Fruit fly (Drosophila melanogaster) whole organism, embryonic: ENCODE data around the gene dre4.

Experiments
- CG13894 ChIP-seq: fragments of 200-800 bp; sonication (Bioruptor generic); optimal IDR thresholded peaks from 3 replicates; lab custom pipeline; 2018; ENCODE audit warnings: missing biosample characterization, mild to moderate bottlenecking, missing genetic modification characterization, moderate library complexity
- CG14441 ChIP-seq: fragments of 200-800 bp; sonication (Bioruptor generic); IDR thresholded peaks from 2 replicates; pipeline ENCODE4 v1.3.6; 2022; ENCODE audit warnings: missing biosample characterization, missing genetic modification characterization
- CG14710 ChIP-seq: fragments of 200-800 bp; sonication (Bioruptor generic); optimal IDR thresholded peaks from 3 replicates; lab custom pipeline; 2019; ENCODE audit warnings: missing biosample characterization, mild to moderate bottlenecking, missing genetic modification characterization, moderate library complexity
- CG15073 ChIP-seq: fragments of 200-800 bp; sonication (Bioruptor generic); optimal IDR thresholded peaks from 2 replicates; lab custom pipeline; 2016; ENCODE audit warnings: missing biosample characterization, missing genetic modification characterization
- CG15601 ChIP-seq: fragments of 200-800 bp; sonication (Bioruptor generic); optimal IDR thresholded peaks from 3 replicates; lab custom pipeline; 2019; ENCODE audit warnings: missing biosample characterization, mild to moderate bottlenecking, missing genetic modification characterization, moderate library complexity
- CG1603 ChIP-seq: fragments of 200-800 bp; sonication (Bioruptor generic); optimal IDR thresholded peaks from 2 replicates; lab custom pipeline; 2019; ENCODE audit warnings: missing biosample characterization, mild to moderate bottlenecking, missing genetic modification characterization, moderate library complexity
- CG1647 ChIP-seq: fragments of 200-800 bp; sonication (Bioruptor generic); optimal IDR thresholded peaks from 3 replicates; lab custom pipeline; 2016; ENCODE audit warnings: missing biosample characterization, missing genetic modification characterization
- CG16813 ChIP-seq: fragments of 200-800 bp; sonication (Bioruptor generic); IDR thresholded peaks from 3 replicates; pipeline ENCODE4 v1.3.6; 2022; ENCODE audit warnings: missing biosample characterization, missing genetic modification characterization; ENCODE audit not compliant: partially characterized antibody
- CG16815 ChIP-seq: fragments of 200-800 bp; sonication (Bioruptor generic); optimal IDR thresholded peaks from 3 replicates; lab custom pipeline; 2017; ENCODE audit warnings: missing biosample characterization, mild to moderate bottlenecking, missing genetic modification characterization
- CG18011 ChIP-seq: fragments of 200-800 bp; sonication (Bioruptor generic); optimal IDR thresholded peaks from 2 replicates; lab custom pipeline; 2017; ENCODE audit warnings: missing biosample characterization, missing genetic modification characterization, mild to moderate bottlenecking, moderate library complexity, missing genotype
- CG2875 ChIP-seq: fragments of 200-800 bp; sonication (Bioruptor generic); optimal IDR thresholded peaks from 2 replicates; lab custom pipeline; 2017; ENCODE audit warnings: missing biosample characterization, mild to moderate bottlenecking, missing genetic modification characterization, missing genetic modification reagents
- CG32532 ChIP-seq: fragments of 200-800 bp; sonication (Bioruptor generic); IDR thresholded peaks from 2 replicates; pipeline ENCODE4 v1.3.6; 2022; ENCODE audit warnings: missing biosample characterization, missing genetic modification characterization
- CG3281 ChIP-seq: fragments of 200-800 bp; sonication (Bioruptor generic); optimal IDR thresholded peaks from 3 replicates; lab custom pipeline; 2017; ENCODE audit warnings: missing biosample characterization, mild to moderate bottlenecking, missing genetic modification characterization
- CG3995 ChIP-seq: fragments of 200-800 bp; sonication (Bioruptor generic); optimal IDR thresholded peaks from 3 replicates; lab custom pipeline; 2016; ENCODE audit warnings: missing biosample characterization, missing genetic modification characterization
- CG6791 ChIP-seq: fragments of 200-800 bp; sonication (Bioruptor generic); IDR thresholded peaks from 3 replicates; pipeline ENCODE4 v1.3.6; 2022; ENCODE audit warnings: missing biosample characterization, missing genetic modification characterization; ENCODE audit not compliant: partially characterized antibody
- CG8944 ChIP-seq: fragments of 200-800 bp; sonication (Bioruptor generic); optimal IDR thresholded peaks from 3 replicates; lab custom pipeline; 2016; ENCODE audit warnings: missing biosample characterization, missing genetic modification characterization
- Dek ChIP-seq: fragments of 200-800 bp; sonication (Bioruptor generic); optimal IDR thresholded peaks from 3 replicates; lab custom pipeline; 2019; ENCODE audit warnings: missing biosample characterization, mild to moderate bottlenecking, missing genetic modification characterization, moderate library complexity
- Drgx ChIP-seq: fragments of 200-800 bp; sonication (Bioruptor generic); IDR thresholded peaks from 2 replicates; pipeline ENCODE4 v1.3.6; 2022; ENCODE audit warnings: missing biosample characterization, missing genetic modification characterization
- E2f2 ChIP-seq: fragments of 200-800 bp; sonication (Bioruptor generic); IDR thresholded peaks from 2 replicates; pipeline ENCODE4 v1.3.6; 2022; ENCODE audit warnings: missing biosample characterization, missing genetic modification characterization
- Mes4 ChIP-seq: fragments of 200-800 bp; sonication (Bioruptor generic); optimal IDR thresholded peaks from 2 replicates; lab custom pipeline; 2016; ENCODE audit warnings: missing biosample characterization, missing genetic modification characterization
- NK7.1 ChIP-seq: fragments of 200-800 bp; sonication (Bioruptor generic); optimal IDR thresholded peaks from 3 replicates; lab custom pipeline; 2016; ENCODE audit warnings: missing biosample characterization, missing genetic modification characterization
- Side ChIP-seq: fragments of 200-800 bp; sonication (Bioruptor generic); optimal IDR thresholded peaks from 2 replicates; lab custom pipeline; 2016; ENCODE audit warnings: missing biosample characterization, missing genetic modification characterization
- Xbp1 ChIP-seq: fragments of 200-800 bp; sonication (Bioruptor generic); optimal IDR thresholded peaks from 3 replicates; lab custom pipeline; 2016; ENCODE audit warnings: missing biosample characterization, mild to moderate bottlenecking, missing genetic modification characterization
- ac ChIP-seq: fragments of 200-800 bp; sonication (Bioruptor generic); optimal IDR thresholded peaks from 3 replicates; lab custom pipeline; 2017; ENCODE audit warnings: missing biosample characterization, mild to moderate bottlenecking, missing genetic modification characterization
- bbx ChIP-seq: fragments of 200-800 bp; sonication (Bioruptor generic); IDR thresholded peaks from 2 replicates; pipeline ENCODE4 v1.3.6; 2022; ENCODE audit warnings: missing biosample characterization, missing genetic modification characterization; ENCODE audit not compliant: partially characterized antibody
- chm ChIP-seq: fragments of 200-800 bp; sonication (Bioruptor generic); IDR thresholded peaks from 2 replicates; pipeline ENCODE4 v1.3.6; 2022; ENCODE audit warnings: missing biosample characterization, missing genetic modification characterization
- danr ChIP-seq: fragments of 200-800 bp; sonication (Bioruptor generic); IDR thresholded peaks from 2 replicates; pipeline ENCODE4 v1.3.6; 2022; ENCODE audit warnings: missing biosample characterization, missing genetic modification characterization
- disco-r ChIP-seq: fragments of 200-800 bp; sonication (Bioruptor generic); optimal IDR thresholded peaks from 2 replicates; lab custom pipeline; 2016; ENCODE audit warnings: missing biosample characterization, missing genetic modification characterization
- dysf ChIP-seq: fragments of 200-800 bp; sonication (Bioruptor generic); IDR thresholded peaks from 3 replicates; pipeline ENCODE4 v1.3.6; 2022; ENCODE audit warnings: missing biosample characterization, missing genetic modification characterization
- exex ChIP-seq: fragments of 200-800 bp; sonication (Bioruptor generic); optimal IDR thresholded peaks from 4 replicates; lab custom pipeline; 2018; ENCODE audit warnings: missing biosample characterization, mild to moderate bottlenecking, missing genetic modification characterization, moderate library complexity
- fu2 ChIP-seq: fragments of 200-800 bp; sonication (Bioruptor generic); optimal IDR thresholded peaks from 2 replicates; lab custom pipeline; 2016; ENCODE audit warnings: missing biosample characterization, missing genetic modification characterization
- gem ChIP-seq: fragments of 200-800 bp; sonication (Bioruptor generic); optimal IDR thresholded peaks from 2 replicates; lab custom pipeline; 2019; ENCODE audit warnings: missing biosample characterization, mild to moderate bottlenecking, missing genetic modification characterization, moderate library complexity
- gro ChIP-seq: fragments of 200-800 bp; sonication (Bioruptor generic); optimal IDR thresholded peaks from 2 replicates; lab custom pipeline; 2016; ENCODE audit warnings: missing biosample characterization, missing genetic modification characterization
- insv ChIP-seq, 2 experiments: fragments of 200-800 bp; sonication (Bioruptor generic); optimal IDR thresholded peaks; 3 replicates each; lab custom pipeline; 2016 to 2018; ENCODE audit warnings: missing biosample characterization in 2 of 2, missing genetic modification characterization in 2 of 2
- inv ChIP-seq: fragments of 200-800 bp; sonication (Bioruptor generic); IDR thresholded peaks from 2 replicates; pipeline ENCODE4 v1.3.6; 2022; ENCODE audit warnings: missing biosample characterization, missing genetic modification characterization; ENCODE audit not compliant: partially characterized antibody
- maf-S ChIP-seq: fragments of 200-800 bp; sonication (Bioruptor generic); optimal IDR thresholded peaks from 2 replicates; lab custom pipeline; 2016; ENCODE audit warnings: missing biosample characterization, missing genetic modification characterization
- nerfin-2 ChIP-seq: fragments of 200-800 bp; sonication (Bioruptor generic); IDR thresholded peaks from 2 replicates; pipeline ENCODE4 v1.3.6; 2022; ENCODE audit warnings: missing biosample characterization, missing genetic modification characterization; ENCODE audit not compliant: partially characterized antibody
- oc ChIP-seq: fragments of 200-800 bp; sonication (Bioruptor generic); optimal IDR thresholded peaks from 2 replicates; lab custom pipeline; 2018; ENCODE audit warnings: missing biosample characterization, mild to moderate bottlenecking, missing genetic modification characterization, moderate library complexity
- psq ChIP-seq: fragments of 200-800 bp; sonication (Bioruptor generic); optimal IDR thresholded peaks from 2 replicates; lab custom pipeline; 2017; ENCODE audit warnings: missing biosample characterization, missing genetic modification characterization
- sd ChIP-seq: fragments of 200-800 bp; sonication (Bioruptor generic); optimal IDR thresholded peaks from 3 replicates; lab custom pipeline; 2018; ENCODE audit warnings: missing biosample characterization, mild to moderate bottlenecking, missing genetic modification characterization, moderate library complexity
- sens-2 ChIP-seq: fragments of 200-800 bp; sonication (Bioruptor generic); IDR thresholded peaks from 2 replicates; pipeline ENCODE4 v1.3.6; 2022; ENCODE audit warnings: missing biosample characterization, missing genetic modification characterization
- sima ChIP-seq: fragments of 200-800 bp; sonication (Bioruptor generic); optimal IDR thresholded peaks from 2 replicates; lab custom pipeline; 2016; ENCODE audit warnings: missing biosample characterization, missing genetic modification characterization
- sisA ChIP-seq: fragments of 200-800 bp; sonication (Bioruptor generic); IDR thresholded peaks from 2 replicates; pipeline ENCODE4 v1.3.6; 2022; ENCODE audit warnings: missing biosample characterization, missing genetic modification characterization
- slp2 ChIP-seq: fragments of 200-800 bp; sonication (Bioruptor generic); optimal IDR thresholded peaks from 2 replicates; lab custom pipeline; 2016; ENCODE audit warnings: missing biosample characterization, missing genetic modification characterization
- ssp ChIP-seq: fragments of 200-800 bp; sonication (Bioruptor generic); IDR thresholded peaks from 2 replicates; pipeline ENCODE4 v1.3.6; 2022; ENCODE audit warnings: missing biosample characterization, missing genetic modification characterization
- tll ChIP-seq, 2 experiments: fragments of 200-800 bp in 1 of 2; fragments of >200 bp in 1 of 2; sonication (Bioruptor generic) in 1 of 2; optimal IDR thresholded peaks; 2 replicates each; lab custom pipeline; 2017 to 2019; ENCODE audit warnings: missing biosample characterization in 2 of 2, missing genetic modification characterization in 2 of 2, mild to moderate bottlenecking in 1 of 2, moderate library complexity in 1 of 2
- trh ChIP-seq: fragments of 200-800 bp; sonication (Bioruptor generic); optimal IDR thresholded peaks from 2 replicates; lab custom pipeline; 2016; ENCODE audit warnings: missing biosample characterization, missing genetic modification characterization
- wek ChIP-seq: fragments of 200-800 bp; sonication (Bioruptor generic); optimal IDR thresholded peaks from 3 replicates; lab custom pipeline; 2018; ENCODE audit warnings: missing biosample characterization, mild to moderate bottlenecking, missing genetic modification characterization, moderate library complexity
- yki ChIP-seq: fragments of >200 bp; optimal IDR thresholded peaks from 3 replicates; lab custom pipeline; 2018
- zen ChIP-seq: fragments of 200-800 bp; sonication (Bioruptor generic); optimal IDR thresholded peaks from 3 replicates; lab custom pipeline; 2018; ENCODE audit warnings: missing biosample characterization, mild to moderate bottlenecking, missing genetic modification characterization, moderate library complexity

Gene dre4

dm6 chr3L:1876215-1876625 is at the start of gene dre4 (continued):
- peak; percentile 82 for TF ChIP-seq CG14710 (tag; lab: Kevin White, UChicago)
- peak; percentile 80 for TF ChIP-seq gem (tag; lab: Kevin White, UChicago)
- peak; percentile 52 for TF ChIP-seq Mes4 (GFP tag; lab: Kevin White, UChicago)
- no peak for TF ChIP-seq nerfin-2 (GFP tag; lab: Robert Waterston, UW)
- peak; percentile 57 for TF ChIP-seq Dek
- TF ChIP-seq CG3995 (GFP tag; lab: Kevin White, UChicago) = peak; percentile 37
- TF ChIP-seq chm (GFP tag; lab: Robert Waterston, UW) = peak; percentile 79
- peak; percentile 65 for TF ChIP-seq CG14441
- TF ChIP-seq CG16815 = peak; percentile 10
- TF ChIP-seq sima (GFP tag; lab: Kevin White, UChicago) = peak; percentile 27
- TF ChIP-seq oc (tag; lab: Kevin White, UChicago) = peak; percentile 39
- TF ChIP-seq maf-S (GFP tag; lab: Kevin White, UChicago) = peak; percentile 17
- no peak for TF ChIP-seq wek (GFP tag; lab: Kevin White, UChicago)
- no peak for TF ChIP-seq yki (lab: Kevin White, UChicago)
- TF ChIP-seq danr (GFP tag; lab: Robert Waterston, UW) = 0 out of 2 replicates have a peak, but pooled peaks have one; percentile 14
- TF ChIP-seq CG8944 = peak; percentile 67
- TF ChIP-seq slp2 (GFP tag; lab: Kevin White, UChicago) = peak; percentile 63
- peak in 1 of 2 experiments; percentile 21 for TF ChIP-seq insv (GFP tag; optimal IDR thresholded peaks at IDR 0.05; lab: Kevin White, UChicago)
- peak; percentile 81 for TF ChIP-seq Xbp1 (GFP tag; lab: Kevin White, UChicago)
- peak; percentile 85 for TF ChIP-seq CG32532
- peak; percentile 60 for TF ChIP-seq fu2
- TF ChIP-seq sisA (GFP tag; lab: Robert Waterston, UW) = peak; percentile 51; the same call in 1 of the 2 replicates
- TF ChIP-seq ssp = peak; percentile 56
- TF ChIP-seq trh (GFP tag; lab: Kevin White, UChicago) = no peak
- peak; percentile 55 for TF ChIP-seq CG1647 (GFP tag; lab: Kevin White, UChicago)
- peak; percentile 9; the same call in 1 of the 2 replicates for TF ChIP-seq bbx (GFP tag; lab: Robert Waterston, UW)
- TF ChIP-seq Drgx (GFP tag; lab: Robert Waterston, UW) = peak; percentile 57
- peak; percentile 88 for TF ChIP-seq E2f2 (GFP tag; lab: Robert Waterston, UW)
- TF ChIP-seq exex (tag; lab: Kevin White, UChicago) = peak; percentile 11
- peak; percentile 32; the same call in 1 of the 2 replicates for TF ChIP-seq sens-2 (GFP tag; lab: Robert Waterston, UW)
- peak; percentile 64 for TF ChIP-seq CG15601 (tag; lab: Kevin White, UChicago)
- peak; percentile 55 for TF ChIP-seq zen (tag; lab: Kevin White, UChicago)
- TF ChIP-seq CG18011 (GFP tag; lab: Kevin White, UChicago) = peak; percentile 47
- peak; percentile 65 for TF ChIP-seq CG2875
- TF ChIP-seq CG3281 (GFP tag; lab: Kevin White, UChicago) = peak; percentile 50
- no peak for TF ChIP-seq CG15073 (GFP tag; lab: Kevin White, UChicago)
- no peak for TF ChIP-seq inv (GFP tag; lab: Robert Waterston, UW)
- TF ChIP-seq gro (GFP tag; lab: Kevin White, UChicago) = peak; percentile 81
- TF ChIP-seq NK7.1 (GFP tag; lab: Kevin White, UChicago) = peak; percentile 21
- no peak for TF ChIP-seq CG6791 (GFP tag; lab: Robert Waterston, UW)
- peak; percentile 83 for TF ChIP-seq CG1603 (tag; lab: Kevin White, UChicago)
- TF ChIP-seq Side = peak; percentile 68
- TF ChIP-seq dysf (GFP tag; lab: Robert Waterston, UW) = peak; percentile 64
- TF ChIP-seq CG13894 (tag; lab: Kevin White, UChicago) = peak; percentile 49
- peak; percentile 96 for TF ChIP-seq sd (tag; lab: Kevin White, UChicago)
- no peak for TF ChIP-seq tll (GFP tag; optimal IDR thresholded peaks at IDR 0.05; lab: Kevin White, UChicago)
- TF ChIP-seq ac (GFP tag; lab: Kevin White, UChicago) = no peak
- TF ChIP-seq CG16813 (GFP tag; lab: Robert Waterston, UW) = 0 out of 3 replicates have a peak, but pooled peaks have one; percentile 39
- peak; percentile 9 for TF ChIP-seq psq (GFP tag; lab: Kevin White, UChicago)
- TF ChIP-seq disco-r (GFP tag; lab: Kevin White, UChicago) = peak; percentile 48
